Fruit fly (Drosophila melanogaster) whole organism, embryonic: ENCODE data around the gene Acp62F.

Experiments used
- Adf1 ChIP-seq: fragments of 200-800 bp; sonication (Bioruptor generic); IDR thresholded peaks from 2 replicates; pipeline ENCODE4 v1.3.6; 2022; ENCODE audit warnings: missing biosample characterization, missing genetic modification characterization
- Bdp1 ChIP-seq: fragments of 200-800 bp; sonication (Bioruptor generic); optimal IDR thresholded peaks from 3 replicates; lab custom pipeline; 2016; ENCODE audit warnings: missing biosample characterization, missing genetic modification characterization
- CG10274 ChIP-seq: fragments of 200-800 bp; sonication (Bioruptor generic); optimal IDR thresholded peaks from 3 replicates; lab custom pipeline; 2017; ENCODE audit warnings: missing biosample characterization, mild to moderate bottlenecking, missing genetic modification characterization
- CG10543 ChIP-seq: fragments of 200-800 bp; sonication (Bioruptor generic); optimal IDR thresholded peaks from 3 replicates; lab custom pipeline; 2017; ENCODE audit warnings: missing biosample characterization, mild to moderate bottlenecking, missing genetic modification characterization, moderate library complexity
- CG12104 ChIP-seq: fragments of 200-800 bp; sonication (Bioruptor generic); optimal IDR thresholded peaks from 3 replicates; lab custom pipeline; 2016; ENCODE audit warnings: missing biosample characterization, missing genetic modification characterization
- CG2199 ChIP-seq: fragments of 200-800 bp; sonication (Bioruptor generic); IDR thresholded peaks from 3 replicates; pipeline ENCODE4 v1.3.6; 2022; ENCODE audit warnings: missing biosample characterization, missing genetic modification characterization
- CG32772 ChIP-seq: fragments of 200-800 bp; sonication (Bioruptor generic); IDR thresholded peaks from 2 replicates; pipeline ENCODE4 v1.3.6; 2022; ENCODE audit warnings: missing biosample characterization, missing genetic modification characterization
- CG34422 ChIP-seq: fragments of 200-800 bp; sonication (Bioruptor generic); IDR thresholded peaks from 3 replicates; pipeline ENCODE4 v1.3.6; 2022; ENCODE audit warnings: missing biosample characterization, missing genetic modification characterization
- CG4360 ChIP-seq: fragments of 200-800 bp; sonication (Bioruptor generic); IDR thresholded peaks from 2 replicates; pipeline ENCODE4 v1.3.6; 2022; ENCODE audit warnings: missing biosample characterization, missing genetic modification characterization
- CG6175 ChIP-seq: fragments of 200-800 bp; sonication (Bioruptor generic); IDR thresholded peaks from 3 replicates; pipeline ENCODE4 v1.3.6; 2022; ENCODE audit warnings: missing biosample characterization, missing genetic modification characterization
- CG6689 ChIP-seq: fragments of 200-800 bp; sonication (Bioruptor generic); IDR thresholded peaks from 2 replicates; pipeline ENCODE4 v1.3.6; 2022; ENCODE audit warnings: missing biosample characterization, missing genetic modification characterization
- CG9609 ChIP-seq: fragments of 200-800 bp; sonication (Bioruptor generic); optimal IDR thresholded peaks from 3 replicates; lab custom pipeline; 2016; ENCODE audit warnings: missing biosample characterization, missing genetic modification characterization
- Drgx ChIP-seq: fragments of 200-800 bp; sonication (Bioruptor generic); IDR thresholded peaks from 2 replicates; pipeline ENCODE4 v1.3.6; 2022; ENCODE audit warnings: missing biosample characterization, missing genetic modification characterization
- ERR ChIP-seq: fragments of 200-800 bp; sonication (Bioruptor generic); optimal IDR thresholded peaks from 2 replicates; lab custom pipeline; 2016; ENCODE audit warnings: missing biosample characterization, missing genetic modification characterization
- Fer1 ChIP-seq: fragments of 200-800 bp; sonication (Bioruptor generic); optimal IDR thresholded peaks from 2 replicates; lab custom pipeline; 2017; ENCODE audit warnings: missing biosample characterization, mild to moderate bottlenecking, missing genetic modification characterization
- GATAe ChIP-seq: fragments of 200-800 bp; sonication (Bioruptor generic); conservative IDR thresholded peaks from 2 replicates; pipeline ENCODE4 v1.3.6; 2022; ENCODE audit warnings: missing biosample characterization, missing genetic modification characterization
- MESR4 ChIP-seq: fragments of 200-800 bp; sonication (Bioruptor generic); optimal IDR thresholded peaks from 2 replicates; lab custom pipeline; 2018; ENCODE audit warnings: missing biosample characterization, mild to moderate bottlenecking, missing genetic modification characterization, moderate library complexity
- Mrtf ChIP-seq: fragments of 200-800 bp; sonication (Bioruptor generic); IDR thresholded peaks from 3 replicates; pipeline ENCODE4 v1.3.6; 2022; ENCODE audit warnings: missing biosample characterization, missing genetic modification characterization
- Ptx1 ChIP-seq: fragments of 200-800 bp; sonication (Bioruptor generic); IDR thresholded peaks from 2 replicates; pipeline ENCODE4 v1.3.6; 2022; ENCODE audit warnings: missing biosample characterization, missing genetic modification characterization
- Rfx ChIP-seq: fragments of 200-800 bp; sonication (Bioruptor generic); IDR thresholded peaks from 2 replicates; pipeline ENCODE4 v1.3.6; 2022; ENCODE audit warnings: missing biosample characterization, missing genetic modification characterization
- Scr ChIP-seq: fragments of 200-800 bp; sonication (Bioruptor generic); IDR thresholded peaks from 2 replicates; pipeline ENCODE4 v1.3.6; 2022; ENCODE audit warnings: missing biosample characterization, missing genetic modification characterization; ENCODE audit not compliant: partially characterized antibody
- Sox102F ChIP-seq: fragments of 200-800 bp; sonication (Bioruptor generic); optimal IDR thresholded peaks from 2 replicates; lab custom pipeline; 2018; ENCODE audit warnings: missing biosample characterization, mild to moderate bottlenecking, missing genetic modification characterization, moderate library complexity
- TFAM ChIP-seq: fragments of 200-800 bp; sonication (Bioruptor generic); optimal IDR thresholded peaks from 2 replicates; lab custom pipeline; 2017; ENCODE audit warnings: missing biosample characterization, missing genetic modification characterization, inconsistent platforms
- abd-A ChIP-seq: fragments of 200-800 bp; sonication (Bioruptor generic); optimal IDR thresholded peaks from 3 replicates; lab custom pipeline; 2019; ENCODE audit warnings: missing biosample characterization, mild to moderate bottlenecking, missing genetic modification characterization, moderate library complexity
- az2 ChIP-seq: fragments of 200-800 bp; sonication (Bioruptor generic); optimal IDR thresholded peaks from 3 replicates; lab custom pipeline; 2016; ENCODE audit warnings: missing biosample characterization, missing genetic modification characterization
- bigmax ChIP-seq: fragments of 200-800 bp; sonication (Bioruptor generic); optimal IDR thresholded peaks from 2 replicates; lab custom pipeline; 2018; ENCODE audit warnings: missing biosample characterization, mild to moderate bottlenecking, missing genetic modification characterization
- cg ChIP-seq: fragments of 200-800 bp; sonication (Bioruptor generic); optimal IDR thresholded peaks from 3 replicates; lab custom pipeline; 2019; ENCODE audit warnings: missing biosample characterization, mild to moderate bottlenecking, missing genetic modification characterization, moderate library complexity
- chinmo ChIP-seq: fragments of 200-800 bp; sonication (Bioruptor generic); IDR thresholded peaks from 4 replicates; pipeline ENCODE4 v1.3.6; 2022; ENCODE audit warnings: missing biosample characterization, missing genetic modification characterization; ENCODE audit not compliant: partially characterized antibody
- crc ChIP-seq: fragments of 200-800 bp; sonication (Bioruptor generic); optimal IDR thresholded peaks from 2 replicates; lab custom pipeline; 2016; ENCODE audit warnings: missing biosample characterization, missing genetic modification characterization
- crp ChIP-seq, 2 experiments: fragments of 200-800 bp; sonication (Bioruptor generic); optimal IDR thresholded peaks; 2 replicates in 1 of 2; 3 replicates in 1 of 2; lab custom pipeline; 2017; ENCODE audit warnings: missing biosample characterization in 2 of 2, missing genetic modification characterization in 2 of 2, mild to moderate bottlenecking in 1 of 2, moderate library complexity in 1 of 2
- danr ChIP-seq: fragments of 200-800 bp; sonication (Bioruptor generic); IDR thresholded peaks from 2 replicates; pipeline ENCODE4 v1.3.6; 2022; ENCODE audit warnings: missing biosample characterization, missing genetic modification characterization
- dpn ChIP-seq, 2 experiments: fragments of 200-800 bp; sonication (Bioruptor generic); optimal IDR thresholded peaks; 3 replicates each; lab custom pipeline; 2016; ENCODE audit warnings: missing biosample characterization in 2 of 2, missing genetic modification characterization in 2 of 2
- ems ChIP-seq: fragments of 200-800 bp; sonication (Bioruptor generic); optimal IDR thresholded peaks from 3 replicates; lab custom pipeline; 2016; ENCODE audit warnings: missing biosample characterization, missing genetic modification characterization
- en ChIP-seq: fragments of 200-800 bp; sonication (Bioruptor generic); optimal IDR thresholded peaks from 2 replicates; lab custom pipeline; 2016; ENCODE audit warnings: missing biosample characterization, missing genetic modification characterization
- ftz-f1 ChIP-seq: fragments of 200-800 bp; sonication (Bioruptor generic); optimal IDR thresholded peaks from 2 replicates; lab custom pipeline; 2016; ENCODE audit warnings: missing biosample characterization, missing genetic modification characterization
- gce ChIP-seq: fragments of 200-800 bp; sonication (Bioruptor generic); IDR thresholded peaks from 3 replicates; pipeline ENCODE4 v1.3.6; 2022; ENCODE audit warnings: missing biosample characterization, missing genetic modification characterization
- grn ChIP-seq: fragments of 200-800 bp; sonication (Bioruptor generic); optimal IDR thresholded peaks from 3 replicates; lab custom pipeline; 2017; ENCODE audit warnings: missing biosample characterization, missing genetic modification characterization
- ind ChIP-seq: fragments of 200-800 bp; sonication (Bioruptor generic); optimal IDR thresholded peaks from 3 replicates; lab custom pipeline; 2016; ENCODE audit warnings: missing biosample characterization, missing genetic modification characterization
- klu ChIP-seq: fragments of 200-800 bp; sonication (Bioruptor generic); IDR thresholded peaks from 2 replicates; pipeline ENCODE4 v1.3.6; 2022; ENCODE audit warnings: missing biosample characterization, missing genetic modification characterization
- lab ChIP-seq: fragments of 200-800 bp; sonication (Bioruptor generic); optimal IDR thresholded peaks from 3 replicates; lab custom pipeline; 2017; ENCODE audit warnings: missing biosample characterization, missing genetic modification characterization, mild to moderate bottlenecking, moderate library complexity, missing genetic modification reagents
- lola ChIP-seq, 3 experiments: fragments of >200 bp in 2 of 3; fragments of 200-800 bp in 1 of 3; sonication (Bioruptor generic) in 1 of 3; optimal IDR thresholded peaks; 2 replicates each; lab custom pipeline; 2017 to 2019; ENCODE audit warnings: missing biosample characterization in 3 of 3, missing genetic modification characterization in 3 of 3, mild to moderate bottlenecking in 1 of 3, moderate library complexity in 1 of 3
- mirr ChIP-seq: fragments of 200-800 bp; sonication (Bioruptor generic); optimal IDR thresholded peaks from 3 replicates; lab custom pipeline; 2018; ENCODE audit warnings: missing biosample characterization, mild to moderate bottlenecking, missing genetic modification characterization
- nerfin-1 ChIP-seq: fragments of 200-800 bp; sonication (Bioruptor generic); optimal IDR thresholded peaks from 3 replicates; lab custom pipeline; 2019; ENCODE audit warnings: missing biosample characterization, mild to moderate bottlenecking, missing genetic modification characterization, moderate library complexity
- row ChIP-seq: fragments of 200-800 bp; sonication (Bioruptor generic); IDR thresholded peaks from 3 replicates; pipeline ENCODE4 v1.3.6; 2022; ENCODE audit warnings: missing biosample characterization, missing genetic modification characterization
- shn ChIP-seq: fragments of 200-800 bp; sonication (Bioruptor generic); optimal IDR thresholded peaks from 3 replicates; lab custom pipeline; 2016; ENCODE audit warnings: missing biosample characterization, missing genetic modification characterization
- slp2 ChIP-seq: fragments of 200-800 bp; sonication (Bioruptor generic); optimal IDR thresholded peaks from 2 replicates; lab custom pipeline; 2016; ENCODE audit warnings: missing biosample characterization, missing genetic modification characterization
- sr ChIP-seq: fragments of 200-800 bp; sonication (Bioruptor generic); IDR thresholded peaks from 3 replicates; pipeline ENCODE4 v1.3.6; 2022; ENCODE audit warnings: missing biosample characterization, missing genetic modification characterization
- unpg ChIP-seq: fragments of 200-800 bp; sonication (Bioruptor generic); optimal IDR thresholded peaks from 3 replicates; lab custom pipeline; 2018; ENCODE audit warnings: missing biosample characterization, mild to moderate bottlenecking, missing genetic modification characterization, moderate library complexity
- wor ChIP-seq: fragments of 200-800 bp; sonication (Bioruptor generic); IDR thresholded peaks from 2 replicates; pipeline ENCODE4 v1.3.6; 2022; ENCODE audit warnings: missing biosample characterization, missing genetic modification characterization

Gene Acp62F

dm6 chr3L:2734363-2735160 lies 5.0 kb upstream of the Acp62F start (continued):
- TF ChIP-seq Sox102F (GFP tag; lab: Kevin White, UChicago) (peak; percentile 11), nerfin-1 (tag; lab: Kevin White, UChicago) (peak; percentile 16), gce (GFP tag; lab: Robert Waterston, UW) (0 out of 3 replicates have a peak, but pooled peaks have one; percentile 41), mirr (GFP tag; lab: Kevin White, UChicago) (peak; percentile 41), sr (peak; percentile 49; the same call in 1 of the 3 replicates), Adf1 (GFP tag; lab: Robert Waterston, UW) (no peak), bigmax (GFP tag; lab: Kevin White, UChicago) (no peak), en (GFP tag; lab: Kevin White, UChicago) (no peak), CG9609 (GFP tag; lab: Kevin White, UChicago) (no peak), CG6689 (peak; percentile 20; the same call in 1 of the 2 replicates), ftz-f1 (GFP tag; lab: Kevin White, UChicago) (no peak), crp (GFP tag; optimal IDR thresholded peaks at IDR 0.05; lab: Kevin White, UChicago) (no peak), shn (no peak), Drgx (peak; percentile 73), crc (peak; percentile 12), ems (GFP tag; lab: Kevin White, UChicago) (peak; percentile 13), unpg (peak; percentile 12), GATAe (GFP tag; lab: Robert Waterston, UW) (peak; percentile 46; the same call in 1 of the 2 replicates), Scr (GFP tag; lab: Robert Waterston, UW) (no peak), wor (GFP tag; lab: Robert Waterston, UW) (no peak), MESR4 (GFP tag; lab: Kevin White, UChicago) (no peak), TFAM (GFP tag; lab: Kevin White, UChicago) (no peak), CG12104 (GFP tag; lab: Kevin White, UChicago) (no peak), ERR (GFP tag; lab: Kevin White, UChicago) (no peak), ind (GFP tag; lab: Kevin White, UChicago) (no peak), row (GFP tag; lab: Robert Waterston, UW) (0 out of 3 replicates have a peak, but pooled peaks have one; percentile 25), danr (GFP tag; lab: Robert Waterston, UW) (no peak), Fer1 (GFP tag; lab: Kevin White, UChicago) (peak; percentile 10), CG10543 (peak; percentile 3), Ptx1 (GFP tag; lab: Robert Waterston, UW) (peak; percentile 38; the same call in 1 of the 2 replicates), Rfx (peak; percentile 10; the same call in 1 of the 2 replicates), lab (GFP tag; lab: Kevin White, UChicago) (peak; percentile 40), cg (GFP tag; lab: Kevin White, UChicago) (no peak), CG34422 (GFP tag; lab: Robert Waterston, UW) (peak; percentile 14; the same call in 1 of the 3 replicates), slp2 (GFP tag; lab: Kevin White, UChicago) (no peak), CG6175 (GFP tag; lab: Robert Waterston, UW) (no peak), az2 (peak; percentile 21), grn (GFP tag; lab: Kevin White, UChicago) (peak; percentile 79), CG10274 (GFP tag; lab: Kevin White, UChicago) (no peak), Mrtf (GFP tag; lab: Robert Waterston, UW) (0 out of 3 replicates have a peak, but pooled peaks have one; percentile 42), lola (GFP tag; optimal IDR thresholded peaks at IDR 0.05; lab: Kevin White, UChicago) (no peak), CG32772 (no peak), Bdp1 (GFP tag; lab: Kevin White, UChicago) (no peak), klu (GFP tag; lab: Robert Waterston, UW) (no peak), dpn (GFP tag; optimal IDR thresholded peaks at IDR 0.05; lab: Kevin White, UChicago) (peak in 1 of 2 experiments; percentile 6), chinmo (GFP tag; lab: Robert Waterston, UW) (peak; percentile 48; the same call in 1 of the 4 replicates), CG2199 (GFP tag; lab: Robert Waterston, UW) (no peak), abd-A (no peak), CG4360 (GFP tag; lab: Robert Waterston, UW) (no peak)
